Fruit fly (Drosophila melanogaster) ovary, adult (tissue): Measurements from ENCODE around the gene CG42327.
A peak's percentile ranks its signal among the peaks of the same experiment; 100 is the strongest.

Source experiments
- CG17801 ChIP-seq: fragments of 200-800 bp; optimal IDR thresholded peaks from 2 replicates; lab custom pipeline; 2019; ENCODE audit warnings: missing biosample characterization, mild to moderate bottlenecking, missing genetic modification characterization, moderate library complexity; ENCODE audit not compliant: partially characterized antibody

Gene CG42327

DNA sequence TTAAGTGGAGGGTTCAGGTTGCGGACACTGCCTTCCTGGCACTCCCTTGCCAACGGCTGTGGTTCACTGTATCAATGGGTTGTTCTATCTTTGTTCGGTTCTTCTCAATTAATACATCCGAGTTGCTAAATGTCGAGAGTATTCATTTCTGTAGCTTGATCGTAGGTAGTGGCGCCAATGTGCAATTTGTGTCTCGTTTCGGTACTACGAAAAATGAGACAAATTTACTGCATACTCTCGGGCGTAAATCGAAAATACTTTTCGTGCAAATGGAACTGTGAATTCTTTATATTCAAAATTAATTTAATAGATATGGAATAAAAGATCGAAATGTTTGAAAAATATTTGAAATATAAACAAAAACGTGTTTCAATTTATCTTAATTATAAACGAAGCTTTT lies 9.6 kb downstream of the CG42327 start:
- no peak for TF ChIP-seq CG17801 (GFP tag; lab: Kevin White, UChicago)

DNA sequence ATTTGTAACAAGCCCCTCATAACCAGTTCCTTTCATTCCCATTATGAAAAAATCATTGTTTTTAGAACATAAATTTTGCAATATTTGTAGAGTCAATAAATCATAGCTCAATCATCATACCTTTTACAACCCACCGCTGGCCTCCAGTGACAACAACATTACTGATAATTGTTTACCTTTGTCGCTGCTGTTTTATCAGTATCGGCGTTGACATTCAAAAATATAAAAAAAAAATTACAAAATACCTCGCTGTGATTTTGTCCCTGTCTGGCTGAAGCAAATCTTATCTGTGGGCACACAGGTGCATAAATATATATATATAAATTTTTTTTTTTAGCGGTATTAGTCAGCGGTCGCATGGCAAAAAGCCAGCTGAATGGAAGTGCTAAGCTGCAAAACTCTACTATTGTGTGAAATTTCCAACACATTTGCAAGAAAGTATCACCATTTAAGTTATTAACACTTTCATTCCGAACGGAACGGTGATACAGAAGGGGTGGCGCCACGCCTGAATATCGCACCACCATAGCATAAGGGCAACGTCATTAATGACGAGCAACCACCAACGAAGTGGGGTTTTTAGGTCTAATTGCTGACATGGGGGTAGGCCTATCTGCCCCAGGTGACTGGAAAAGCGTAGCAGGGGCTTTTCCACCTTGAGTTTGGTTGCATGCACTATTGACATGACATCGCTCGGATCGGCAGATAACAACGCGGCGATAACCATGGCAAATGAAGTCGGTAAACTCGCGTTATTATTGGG lies 10.2 kb downstream of the CG42327 start:
- no peak for TF ChIP-seq CG17801 (GFP tag; lab: Kevin White, UChicago)

DNA sequence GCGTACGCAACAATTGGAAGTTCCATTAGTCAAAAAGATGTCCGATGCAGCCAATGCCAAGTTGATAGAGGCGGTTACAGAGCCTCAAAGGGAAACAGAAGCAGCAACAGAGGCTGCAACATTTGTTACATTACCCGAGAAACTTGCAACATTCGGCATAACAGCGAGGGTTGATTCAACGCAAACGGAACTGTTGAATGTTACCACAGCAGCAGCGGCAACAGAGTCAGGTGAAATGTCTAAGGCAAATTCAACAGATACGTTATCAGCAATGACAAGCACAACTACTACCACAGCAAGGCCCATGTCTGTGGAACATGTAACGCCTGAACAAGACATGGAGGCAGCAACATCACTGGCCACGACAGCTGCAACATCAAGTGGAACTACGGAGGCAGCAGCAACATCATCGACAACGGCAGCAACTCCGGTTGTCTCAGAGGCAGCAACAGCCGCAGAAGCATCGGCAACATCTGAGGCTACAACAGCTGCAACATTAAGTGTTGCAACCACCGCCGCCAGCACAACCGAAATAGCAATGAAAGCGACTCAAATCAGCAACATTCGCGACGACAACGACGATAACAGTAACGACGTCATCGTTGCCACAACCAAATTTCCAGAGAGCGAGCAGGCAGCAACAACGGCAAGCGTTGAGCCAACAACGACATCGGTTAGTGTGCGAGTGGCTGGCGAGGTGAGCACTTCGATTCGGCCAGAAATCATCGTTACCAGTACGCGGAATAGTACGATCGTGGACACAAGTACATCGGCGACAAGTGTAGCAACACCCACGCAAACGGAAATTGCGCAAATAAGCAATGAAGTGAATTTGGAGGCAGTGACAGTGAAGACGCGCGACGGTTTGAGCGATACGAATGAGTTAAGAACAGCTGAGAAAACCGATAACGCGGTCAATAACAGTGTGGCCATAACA lies 13.3 kb downstream of the CG42327 start:
- no peak for TF ChIP-seq CG17801 (GFP tag; lab: Kevin White, UChicago)

DNA sequence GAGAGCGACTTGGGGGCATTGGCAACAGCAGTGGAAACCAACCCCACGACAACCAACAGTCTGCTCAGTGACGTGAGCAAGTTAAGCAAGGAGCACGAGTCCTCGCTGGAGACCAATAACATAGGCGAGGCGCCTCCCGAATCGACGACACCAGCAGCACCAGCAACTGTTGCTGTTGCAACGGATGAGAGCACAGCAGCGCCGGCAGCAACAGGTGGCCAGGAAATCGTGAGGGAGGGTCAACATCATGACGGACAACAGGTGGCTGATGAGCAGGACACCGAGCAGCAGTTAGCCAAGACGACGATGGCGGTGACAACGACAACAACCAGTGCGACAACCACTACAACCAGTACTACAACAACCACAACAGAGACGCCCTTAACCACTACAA lies 14.0 kb downstream of the CG42327 start:
- no peak for TF ChIP-seq CG17801 (GFP tag; lab: Kevin White, UChicago)

DNA sequence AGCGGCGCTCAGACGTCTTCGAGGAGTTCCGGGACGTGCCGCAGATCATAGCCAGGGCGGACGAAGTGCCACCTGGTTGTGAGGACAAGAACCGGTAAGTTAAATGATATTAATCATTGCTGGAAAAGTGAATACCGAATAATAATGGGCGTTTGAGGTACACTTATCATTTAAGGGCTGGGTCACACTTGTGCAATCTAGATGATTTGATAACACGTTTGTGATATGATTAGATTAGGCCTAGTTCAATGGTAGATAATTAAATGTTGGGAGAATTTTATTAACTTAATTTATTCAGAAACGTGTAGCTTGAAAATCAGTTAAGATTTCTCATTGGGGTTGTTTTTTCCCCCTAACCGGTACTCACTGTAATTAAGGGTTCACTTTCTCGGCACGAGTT lies 14.9 kb downstream of the CG42327 start:
- no peak for TF ChIP-seq CG17801 (GFP tag; lab: Kevin White, UChicago)

DNA sequence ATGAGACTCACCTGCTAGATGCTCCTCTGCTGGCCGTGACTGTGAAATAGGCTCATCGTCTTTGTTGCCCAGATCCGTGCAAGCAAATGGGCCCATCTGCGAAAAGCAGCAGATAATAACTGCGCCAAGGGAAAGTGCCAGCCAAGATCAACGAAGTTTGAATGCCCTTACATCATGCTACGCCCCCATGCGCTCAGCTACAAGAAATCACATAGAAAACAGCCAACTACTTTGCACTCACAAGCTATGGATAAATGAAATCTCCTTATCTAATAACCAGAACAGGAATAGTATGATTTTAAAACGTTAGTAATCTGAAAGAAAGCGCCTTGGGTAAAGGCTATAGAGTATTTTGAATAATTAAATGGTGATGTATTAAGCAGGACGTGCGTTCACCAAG lies 15.8 kb downstream of the CG42327 start:
- TF ChIP-seq CG17801 (GFP tag; lab: Kevin White, UChicago) = no peak

DNA sequence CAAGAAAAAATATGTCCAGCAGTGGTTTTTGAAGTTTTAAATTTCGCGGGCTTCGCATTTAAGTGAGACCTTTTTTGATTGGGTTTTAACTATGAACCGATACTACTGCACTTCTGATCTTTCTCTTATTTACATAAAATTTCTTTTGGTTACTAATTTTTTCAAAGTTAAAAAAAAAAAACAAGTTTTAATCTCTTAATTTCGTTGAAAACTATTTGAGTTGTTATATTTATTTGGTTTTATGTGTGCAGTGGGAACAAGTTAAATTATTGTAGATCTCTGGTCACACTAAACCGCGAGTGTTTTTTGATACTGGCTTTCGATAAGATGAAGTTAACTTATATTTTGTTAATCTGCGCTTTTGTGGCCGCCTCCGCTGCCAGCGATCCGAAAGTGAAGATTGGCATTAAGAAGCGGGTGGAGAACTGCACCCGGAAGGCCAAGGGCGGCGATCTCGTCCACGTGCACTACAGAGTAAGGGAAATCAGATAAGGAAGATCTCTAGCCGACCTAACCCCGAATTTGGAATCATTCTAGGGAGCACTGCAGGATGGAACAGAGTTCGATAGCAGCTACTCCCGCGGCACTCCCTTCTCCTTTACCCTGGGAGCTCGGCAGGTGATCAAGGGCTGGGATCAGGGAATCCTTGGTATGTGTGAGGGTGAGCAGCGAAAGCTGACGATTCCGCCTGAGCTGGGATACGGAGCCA lies 18.2 kb downstream of the CG42327 start, which contains the start of gene CG14715:
Gene CG14715, plus strand, starts transcription at position 267 of the 709 bp plus-strand sequence.
- no peak for TF ChIP-seq CG17801 (GFP tag; lab: Kevin White, UChicago)

DNA sequence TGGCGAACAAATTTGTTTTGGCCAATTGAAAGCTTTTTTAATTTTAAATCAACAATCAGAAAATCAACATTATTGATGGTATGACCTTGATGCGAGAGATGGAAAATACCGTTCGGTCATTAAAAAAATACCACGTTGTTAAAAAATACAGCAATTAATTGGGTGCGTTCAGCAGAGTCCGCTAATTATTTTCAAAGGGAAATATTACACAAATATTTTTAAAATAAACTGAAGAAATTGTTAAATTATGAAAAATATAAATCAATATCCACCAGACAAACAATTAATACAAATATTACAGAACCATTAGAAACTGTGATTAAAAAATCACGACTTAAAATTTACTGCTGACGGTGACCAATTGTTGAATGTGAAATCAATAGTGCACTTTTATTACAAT lies 22.1 kb downstream of the CG42327 start, which contains the start of gene CG18476:
Gene CG18476, minus strand, starts transcription at position 101 of the 400 bp plus-strand sequence.
- peak; percentile 97 for TF ChIP-seq CG17801 (GFP tag; lab: Kevin White, UChicago)

DNA sequence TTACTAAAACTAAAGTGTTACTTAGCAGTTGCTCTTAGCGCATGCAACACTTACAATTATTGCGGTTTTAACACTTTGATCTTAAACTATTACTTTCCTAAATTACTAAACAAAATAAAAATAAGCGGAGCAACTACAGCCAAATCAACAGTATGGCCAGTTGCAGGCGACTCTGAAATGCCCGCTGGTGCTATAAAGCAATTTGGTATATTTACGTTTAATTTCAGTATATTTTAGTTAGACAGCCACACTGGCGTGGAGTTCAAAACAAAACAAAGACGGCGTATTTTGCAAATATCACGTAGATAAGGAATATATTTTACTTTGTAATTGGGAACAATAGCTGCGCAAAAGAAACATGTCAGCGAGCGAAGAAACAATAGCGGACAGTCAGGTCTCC lies 23.6 kb downstream of the CG42327 start, which contains the start of the genes Taf12 and Ho:
Gene Taf12, minus strand, starts transcription at position 178 of the 400 bp plus-strand sequence.
Gene Ho, plus strand, starts transcription at position 231 of the 400 bp plus-strand sequence.
- TF ChIP-seq CG17801 (GFP tag; lab: Kevin White, UChicago) = peak; percentile 46

DNA sequence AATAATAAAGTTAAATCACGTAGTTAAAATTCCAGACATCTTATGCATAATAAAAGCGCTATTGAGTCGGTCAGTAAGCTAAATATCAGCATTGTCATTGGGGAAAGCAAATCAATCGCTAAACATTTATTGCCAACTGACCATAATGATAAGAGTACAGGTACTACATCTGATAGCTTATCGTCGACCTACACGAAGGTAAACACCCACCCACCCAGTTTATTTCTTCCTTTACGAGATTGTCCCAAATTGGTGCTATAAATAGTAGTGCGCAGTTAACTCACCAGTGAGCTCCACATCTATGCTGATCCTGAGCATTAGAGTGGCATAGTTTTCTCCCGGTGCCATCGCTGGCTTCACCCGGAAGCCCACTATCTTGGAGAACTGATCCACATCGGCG lies 27.7 kb downstream of the CG42327 start:
- no peak for TF ChIP-seq CG17801 (GFP tag; lab: Kevin White, UChicago)

DNA sequence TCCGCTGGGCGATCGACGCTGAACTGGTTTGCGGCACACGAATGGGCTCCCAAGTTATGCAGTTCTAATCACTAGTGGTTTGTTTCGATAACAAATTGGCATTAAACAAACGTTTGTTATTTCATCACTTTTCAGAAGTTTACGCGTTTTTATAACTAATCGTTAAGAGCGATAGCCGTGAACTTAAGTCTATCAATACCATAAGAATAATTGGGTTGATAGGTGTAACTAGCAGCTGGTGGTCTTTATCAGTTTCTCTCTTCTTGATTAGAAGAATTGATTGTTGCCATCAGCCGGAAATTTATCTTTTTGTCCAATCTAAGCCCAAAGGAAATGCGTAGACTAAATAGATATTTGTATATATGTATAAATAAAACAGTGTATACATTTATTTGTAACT lies 28.4 kb downstream of the CG42327 start, which contains the start of gene CG6830:
Gene CG6830, minus strand, starts transcription at position 27 of the 400 bp plus-strand sequence.
- no peak for TF ChIP-seq CG17801 (GFP tag; lab: Kevin White, UChicago)

DNA sequence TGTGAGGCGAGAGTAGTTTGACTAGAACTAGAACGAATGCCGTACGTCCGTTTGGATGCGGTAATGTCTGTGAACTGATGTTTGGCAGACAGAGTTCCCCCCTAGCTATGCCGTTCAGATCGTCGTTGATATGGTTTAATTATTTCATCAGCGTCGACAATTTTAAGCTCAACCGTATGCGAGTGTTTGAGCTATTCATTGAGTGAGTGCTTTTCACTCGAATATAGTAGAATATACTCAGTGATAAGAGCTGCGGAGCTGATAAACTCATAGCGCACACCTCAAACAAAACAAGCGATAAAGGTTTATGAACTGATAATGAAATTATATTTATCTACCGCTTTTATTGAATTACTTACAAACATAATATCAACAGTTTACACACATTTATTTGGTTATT lies 32.1 kb downstream of the CG42327 start, which contains the start of gene CG6834:
Gene CG6834, minus strand, starts transcription at position 79 of the 400 bp plus-strand sequence.
- peak; percentile 36 for TF ChIP-seq CG17801 (GFP tag; lab: Kevin White, UChicago)

DNA sequence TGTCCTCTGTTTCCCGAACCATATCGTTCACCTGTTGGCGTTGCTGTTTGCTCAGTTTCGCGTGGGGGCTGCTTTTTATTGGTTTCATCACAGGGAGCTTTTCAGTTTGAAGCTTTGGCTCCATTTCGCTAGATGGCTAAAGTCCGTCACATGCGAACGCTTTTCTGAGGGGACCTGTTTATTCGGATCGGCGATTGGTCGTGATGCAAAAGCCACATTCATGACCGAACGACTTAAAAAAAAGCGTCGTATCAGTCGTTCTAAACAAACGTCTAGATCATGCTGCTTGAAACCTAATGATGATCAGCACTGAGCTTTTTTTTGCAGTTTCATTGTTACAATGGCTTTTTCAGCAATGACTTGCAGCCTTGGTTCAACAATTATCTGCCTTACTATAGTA lies 34.0 kb downstream of the CG42327 start, which contains the start of gene CG6908:
Gene CG6908, minus strand, starts transcription at position 152 of the 400 bp plus-strand sequence.
- no peak for TF ChIP-seq CG17801 (GFP tag; lab: Kevin White, UChicago)

DNA sequence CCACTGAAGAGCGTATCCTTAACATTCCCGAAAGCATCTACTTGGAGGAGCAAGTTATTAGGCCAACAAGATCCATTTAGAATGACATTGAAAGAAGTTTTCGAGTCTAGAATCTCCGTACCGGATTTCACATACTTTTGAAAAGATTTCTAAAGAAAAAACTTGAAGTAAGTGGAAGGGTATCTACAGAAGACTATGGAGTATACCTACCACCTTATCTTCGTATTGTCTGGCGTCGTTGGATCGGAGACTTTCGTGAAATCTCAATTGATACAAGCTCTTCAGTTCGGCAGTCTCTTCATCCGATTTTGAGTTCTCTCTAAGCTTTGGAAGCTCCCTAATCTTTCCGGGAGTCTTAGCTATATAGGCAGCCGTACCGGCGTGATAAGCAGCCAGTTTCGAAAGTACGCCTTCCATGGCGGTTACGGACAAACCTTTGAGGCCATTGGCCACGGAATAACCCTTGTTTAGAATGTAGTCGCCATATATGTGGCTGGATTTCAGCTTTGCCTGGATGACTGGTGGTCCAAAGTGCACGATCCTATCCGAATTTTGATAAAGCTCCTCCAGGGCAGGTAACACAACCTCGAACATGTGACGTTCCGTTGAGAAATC lies 35.0 kb downstream of the CG42327 start:
- TF ChIP-seq CG17801 (GFP tag; lab: Kevin White, UChicago) = no peak
